Fruit fly (Drosophila melanogaster): Measurements from ENCODE around the gene CG7514.

DNA sequence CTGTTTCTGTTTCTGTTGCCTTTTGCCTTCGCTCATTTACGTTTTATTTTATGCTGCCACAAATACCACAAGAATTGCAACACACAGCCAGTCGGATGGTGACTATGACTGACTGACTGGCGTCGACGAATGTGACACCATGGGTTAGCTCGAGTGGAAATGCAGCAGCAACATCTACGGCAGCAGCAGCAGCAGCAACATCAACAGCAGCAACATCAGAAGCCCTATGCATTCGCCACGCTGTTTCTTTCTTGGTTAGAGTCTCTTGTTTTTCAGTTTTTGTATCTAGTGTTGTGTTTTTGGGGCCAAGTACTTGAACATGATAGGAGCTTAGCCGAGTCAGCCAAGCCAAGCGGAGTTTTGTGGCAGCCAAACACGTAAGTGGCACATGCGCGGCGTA lies 41.2 kb upstream of the CG7514 start:
- no peak for TF ChIP-seq CG3919 (GFP tag; optimal IDR thresholded peaks at IDR 0.05)
- no peak for TF ChIP-seq CG16779 (tag; optimal IDR thresholded peaks at IDR 0.05)

Measured in whole organism, prepupa.